Fruit fly (Drosophila melanogaster) Kc167 (cell line): ENCODE results near the gene CG8564.

ENCODE experiments used
- Myc ChIP-seq: fragments of >200 bp; optimal IDR thresholded peaks from 2 replicates; lab custom pipeline; 2017; ENCODE audit warnings: missing external identifiers
- Sin3A ChIP-seq: fragments of >200 bp; optimal IDR thresholded peaks from 2 replicates; lab custom pipeline; 2018; ENCODE audit warnings: missing external identifiers
- h ChIP-seq: fragments of >200 bp; optimal IDR thresholded peaks from 3 replicates; lab custom pipeline; 2018; ENCODE audit warnings: missing external identifiers
- insv ChIP-seq: fragments of >200 bp; optimal IDR thresholded peaks from 3 replicates; lab custom pipeline; 2018; ENCODE audit warnings: missing external identifiers
- psq ChIP-seq: fragments of >200 bp; optimal IDR thresholded peaks from 2 replicates; lab custom pipeline; 2017; ENCODE audit warnings: missing external identifiers
- ttk ChIP-seq: sonication (Bioruptor generic); optimal IDR thresholded peaks from 2 replicates; lab custom pipeline; 2017; ENCODE audit warnings: missing external identifiers

The CG8564 gene

DNA sequence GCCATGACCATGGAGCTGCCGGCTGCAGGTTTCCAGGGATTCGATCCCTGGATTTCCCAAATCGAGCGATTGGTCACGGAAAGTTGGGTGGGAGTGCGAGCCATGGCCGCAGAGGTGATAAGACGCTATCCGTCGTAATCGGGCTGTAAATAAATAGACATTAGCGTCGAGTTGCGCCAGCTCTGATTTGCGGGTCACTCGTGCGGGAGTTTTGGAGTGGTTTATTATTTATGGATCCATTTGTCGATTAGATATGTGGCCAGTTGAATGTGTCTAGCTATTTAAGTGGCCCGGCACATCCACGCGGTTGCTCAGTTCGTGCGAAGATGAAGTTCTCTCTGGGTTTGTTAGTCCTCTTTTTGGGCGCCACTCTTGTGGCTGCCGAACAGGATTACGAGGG is 10.3 kb upstream of the CG8564 start, which contains the start of gene CG8562:
TSS of gene CG8562 (plus strand) at position 307 of the 400 bp plus-strand sequence.
- TF ChIP-seq psq (no peak), Sin3A (lab: Kevin White, UChicago) (no peak), insv (lab: Kevin White, UChicago) (no peak), h (lab: Kevin White, UChicago) (no peak), Myc (no peak), ttk (lab: Kevin White, UChicago) (no peak)

DNA sequence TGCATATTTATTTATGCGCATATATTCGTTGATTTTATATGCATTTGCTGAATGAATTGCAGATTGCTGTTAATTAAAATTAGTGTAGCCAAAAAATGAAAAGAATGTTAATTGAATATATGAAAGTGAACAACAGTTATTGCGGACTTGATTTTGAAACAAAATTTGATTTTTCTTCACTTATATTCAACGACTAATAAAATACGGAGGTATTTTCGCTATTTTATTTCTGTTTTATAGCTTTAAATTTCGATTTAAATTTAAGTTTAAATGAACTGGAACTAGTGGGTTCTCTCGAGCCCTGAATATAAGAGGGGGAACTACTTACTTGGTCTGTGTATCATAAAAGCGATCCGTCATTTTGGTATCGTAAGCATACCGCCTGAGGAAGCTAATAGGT is 8.3 kb upstream of the CG8564 start, which contains the start of gene CG32379:
TSS of gene CG32379 (plus strand) at position 301 of the 400 bp plus-strand sequence.
- TF ChIP-seq psq (no peak), insv (lab: Kevin White, UChicago) (no peak), ttk (lab: Kevin White, UChicago) (no peak), Myc (no peak)

DNA sequence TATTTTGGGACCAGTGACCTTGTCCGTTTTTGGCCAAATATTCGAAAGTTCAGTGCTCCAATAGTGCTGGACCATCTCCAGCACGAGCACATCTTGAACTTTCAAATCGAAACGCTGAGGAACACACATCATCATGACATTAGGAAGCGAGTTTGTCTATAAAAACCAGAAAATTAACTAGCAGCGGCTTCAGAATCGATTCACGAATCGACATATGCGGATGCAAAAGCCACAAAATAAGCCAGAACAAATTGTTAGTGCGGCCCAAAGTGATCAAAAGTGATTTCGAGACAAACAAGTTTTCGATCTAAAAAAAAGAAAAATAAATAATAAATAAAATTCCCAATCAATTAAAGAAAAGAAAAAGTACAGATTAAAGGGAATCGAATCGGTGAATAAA is 2.7 kb upstream of the CG8564 start, which contains the start of gene CG8563:
TSS of gene CG8563 (plus strand) at position 301 of the 400 bp plus-strand sequence.
- TF ChIP-seq h (lab: Kevin White, UChicago) (no peak), ttk (lab: Kevin White, UChicago) (no peak), Sin3A (lab: Kevin White, UChicago) (no peak), psq (no peak), Myc (no peak), insv (lab: Kevin White, UChicago) (no peak)

DNA sequence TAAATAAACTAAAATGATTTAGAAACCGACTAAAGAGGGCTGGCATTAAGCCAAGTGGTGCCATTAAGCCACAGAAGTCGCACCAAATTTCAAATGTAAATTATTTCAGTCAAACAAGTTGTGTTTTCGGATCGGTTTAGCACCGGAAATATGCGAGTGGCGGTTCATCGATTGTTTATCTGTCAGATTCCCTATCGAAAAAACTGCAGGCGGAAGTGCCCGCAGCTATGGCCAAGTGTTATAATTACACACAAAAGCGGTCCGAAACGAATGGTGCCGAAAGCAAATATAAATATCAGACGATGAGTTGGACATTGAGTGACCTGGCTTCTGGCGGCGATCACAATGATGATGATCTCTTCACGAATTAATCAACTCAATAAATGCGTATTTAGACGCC is 2.3 kb upstream of the CG8564 start:
- TF ChIP-seq h (lab: Kevin White, UChicago) (no peak), insv (lab: Kevin White, UChicago) (no peak), Myc (no peak), ttk (lab: Kevin White, UChicago) (no peak), Sin3A (lab: Kevin White, UChicago) (no peak), psq (no peak)

DNA sequence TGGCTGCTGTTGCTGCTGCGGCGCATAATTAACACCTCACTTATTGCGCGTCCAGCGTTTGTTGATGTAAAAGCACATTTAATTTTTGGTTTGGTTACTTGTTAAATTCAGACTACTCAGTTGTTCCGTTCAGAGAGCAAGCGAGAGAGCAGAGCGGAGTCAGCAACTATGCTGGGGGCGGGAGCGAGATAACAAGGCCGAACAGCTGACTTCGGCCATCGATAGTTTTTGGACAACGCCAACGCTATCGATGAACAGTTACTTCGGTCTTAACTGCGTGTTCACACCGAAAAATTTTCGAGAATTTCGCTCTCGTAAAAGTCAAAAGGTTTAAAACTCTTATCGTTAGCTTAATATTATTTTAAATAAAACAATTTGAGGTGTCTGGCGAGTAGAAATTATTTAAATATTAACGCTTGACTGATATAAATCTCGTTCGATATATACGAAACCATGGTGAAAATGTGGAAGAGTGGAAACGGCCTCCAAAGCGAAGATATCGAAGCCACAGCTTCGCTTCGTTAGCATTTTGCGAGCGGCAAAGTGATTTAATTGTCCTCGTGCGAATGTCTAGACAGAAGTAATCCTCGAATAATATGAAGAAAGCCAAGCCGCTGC is 6.2 kb downstream of the CG8564 start, which contains the start of the genes SMSr and smid:
TSS of gene SMSr (minus strand) at position 116 of the 618 bp plus-strand sequence.
TSS of gene smid (plus strand) at position 256 of the 618 bp plus-strand sequence.
- no peak for TF ChIP-seq Sin3A (lab: Kevin White, UChicago)
- no peak for TF ChIP-seq psq
- TF ChIP-seq Myc: no peak
- TF ChIP-seq h (lab: Kevin White, UChicago): no peak
- TF ChIP-seq ttk (lab: Kevin White, UChicago): no peak

DNA sequence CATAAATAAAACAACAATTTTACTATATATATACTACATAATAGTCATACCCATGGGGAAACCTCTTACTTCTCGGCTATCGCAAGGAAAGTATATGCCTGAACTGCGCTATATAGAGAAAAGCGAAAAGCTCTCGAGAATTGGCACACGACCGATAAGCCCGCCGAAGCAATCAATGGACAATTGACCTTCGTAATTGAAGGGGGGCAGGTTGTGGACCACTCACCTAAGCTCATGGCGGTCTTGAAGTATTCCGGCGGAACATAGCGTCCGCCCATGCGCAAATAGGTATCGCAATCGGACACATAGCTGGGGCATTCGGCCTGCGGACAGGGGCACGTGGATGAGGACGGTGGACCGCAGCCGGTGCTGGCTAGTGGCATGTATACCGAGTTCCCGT is 7.3 kb downstream of the CG8564 start:
- TF ChIP-seq insv (lab: Kevin White, UChicago) (no peak), Sin3A (lab: Kevin White, UChicago) (no peak), psq (no peak), h (lab: Kevin White, UChicago) (no peak), Myc (no peak), ttk (lab: Kevin White, UChicago) (no peak)

DNA sequence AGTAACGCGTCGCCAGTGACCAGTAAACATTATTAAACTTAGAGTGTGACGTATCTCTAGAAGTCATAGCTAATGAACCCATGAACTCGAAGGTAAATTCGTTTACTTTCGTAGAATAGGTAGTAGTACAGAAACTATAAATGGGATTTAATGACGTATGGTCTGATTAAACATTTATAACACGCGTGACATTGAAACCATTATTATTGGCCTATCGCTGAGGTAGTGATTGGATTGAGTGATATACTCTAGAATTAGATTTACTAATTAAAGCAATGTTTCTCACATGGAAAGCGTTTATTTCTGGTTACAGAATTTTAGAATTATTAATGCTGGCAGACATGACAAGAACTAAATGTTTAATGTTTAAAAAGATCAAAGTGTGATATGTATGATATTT is 10.9 kb downstream of the CG8564 start:
- TF ChIP-seq Myc: no peak
- TF ChIP-seq h (lab: Kevin White, UChicago): no peak
- TF ChIP-seq ttk (lab: Kevin White, UChicago): no peak
- no peak for TF ChIP-seq Sin3A (lab: Kevin White, UChicago)
- no peak for TF ChIP-seq psq
- TF ChIP-seq insv (lab: Kevin White, UChicago): no peak

DNA sequence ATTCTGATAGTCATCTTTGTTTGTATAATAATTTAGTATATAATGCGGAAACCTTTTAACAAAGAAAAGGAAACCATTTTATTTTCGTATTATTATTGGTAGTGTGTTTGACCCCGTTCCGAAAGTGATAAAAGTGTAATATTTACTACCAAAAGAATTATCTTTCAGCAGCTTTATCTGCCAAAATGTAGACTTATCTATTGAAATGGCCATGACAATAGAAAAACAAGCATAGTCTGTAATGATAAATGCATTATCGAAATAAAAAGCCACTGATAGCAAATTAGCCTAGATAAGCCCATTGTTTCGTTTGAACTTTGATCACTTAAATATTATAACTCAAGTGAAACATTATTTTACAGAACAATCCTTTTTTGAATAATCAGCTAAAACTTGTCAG is 11.6 kb downstream of the CG8564 start:
- TF ChIP-seq ttk (lab: Kevin White, UChicago): no peak
- TF ChIP-seq psq: no peak
- no peak for TF ChIP-seq insv (lab: Kevin White, UChicago)
- TF ChIP-seq Myc: no peak
- no peak for TF ChIP-seq Sin3A (lab: Kevin White, UChicago)
- no peak for TF ChIP-seq h (lab: Kevin White, UChicago)

DNA sequence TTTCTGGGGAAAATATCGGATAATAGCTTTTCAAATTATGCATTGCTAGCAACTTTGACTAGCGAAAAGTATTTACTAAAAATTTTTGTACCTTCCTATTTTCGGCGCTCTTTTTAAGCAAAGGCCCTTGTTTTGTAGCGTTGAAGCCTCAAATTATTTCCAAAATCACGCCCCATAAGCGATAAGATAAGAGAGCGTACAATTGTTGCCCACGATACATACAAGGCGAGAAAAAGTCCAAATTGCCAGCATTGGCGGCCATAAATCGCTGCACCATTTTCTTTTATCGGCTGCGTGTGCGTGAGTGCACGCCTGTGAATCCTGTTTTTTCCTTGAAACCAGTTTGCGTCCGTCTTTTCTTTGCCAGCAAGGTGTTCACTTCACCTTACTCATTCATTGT is 16.4 kb downstream of the CG8564 start:
- TF ChIP-seq Myc: no peak
- no peak for TF ChIP-seq insv (lab: Kevin White, UChicago)
- TF ChIP-seq h (lab: Kevin White, UChicago): no peak
- TF ChIP-seq ttk (lab: Kevin White, UChicago): no peak
- no peak for TF ChIP-seq psq
- no peak for TF ChIP-seq Sin3A (lab: Kevin White, UChicago)

DNA sequence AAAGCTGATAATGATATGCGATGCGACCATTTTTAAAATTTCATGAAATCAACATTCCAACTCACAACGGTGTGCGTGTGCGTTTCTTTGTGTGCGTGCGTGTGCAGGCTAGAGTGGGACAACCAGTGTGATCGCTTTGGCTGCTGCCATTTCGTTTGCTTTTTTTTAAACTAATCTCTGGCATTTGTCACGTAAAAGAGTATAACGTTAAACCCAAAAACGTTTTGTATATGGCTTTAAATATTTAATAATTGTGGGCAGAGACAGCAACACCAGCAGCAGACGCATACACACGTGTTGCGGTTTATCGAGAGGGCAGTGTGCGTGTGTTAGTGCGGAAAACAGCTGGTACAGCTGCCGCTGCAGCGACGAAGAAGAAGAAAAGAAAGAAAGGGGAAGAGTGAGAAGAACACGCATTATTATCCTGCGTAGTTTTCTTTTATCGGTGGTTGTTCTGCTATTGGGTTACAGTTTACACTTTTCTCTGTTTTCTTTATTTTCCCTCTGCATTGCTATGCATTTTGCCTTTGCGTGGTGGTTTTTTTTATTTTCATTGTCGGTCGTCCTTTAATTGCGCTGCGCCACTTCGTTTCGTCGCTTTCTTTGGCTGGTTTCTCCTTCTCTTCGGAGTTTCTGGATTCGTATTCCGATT is 17.4 kb downstream of the CG8564 start:
- TF ChIP-seq ttk (lab: Kevin White, UChicago) (no peak), Myc (no peak), psq (no peak), Sin3A (lab: Kevin White, UChicago) (no peak)

DNA sequence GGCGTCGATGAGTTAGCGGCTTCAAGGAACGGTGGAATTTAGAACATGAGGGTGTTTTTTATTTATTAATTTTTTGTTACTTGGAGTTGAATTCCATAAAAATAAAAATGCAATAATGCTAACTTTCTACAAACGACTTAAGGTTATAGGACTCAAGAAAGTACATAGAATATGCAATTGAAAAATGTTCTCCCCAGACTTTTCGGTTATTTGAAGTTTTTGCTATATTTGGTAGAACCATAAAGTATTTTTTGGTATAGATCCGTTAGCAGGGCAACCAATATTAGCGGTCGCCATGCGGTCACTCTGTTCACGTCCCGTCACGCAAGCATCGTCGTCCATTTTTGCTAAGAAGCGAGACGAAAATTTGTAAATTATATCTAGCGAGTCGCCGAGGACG is 18.2 kb downstream of the CG8564 start, which contains the start of gene akirin:
TSS of gene akirin (plus strand) at position 301 of the 400 bp plus-strand sequence.
- no peak for TF ChIP-seq Sin3A (lab: Kevin White, UChicago)
- no peak for TF ChIP-seq psq
- no peak for TF ChIP-seq ttk (lab: Kevin White, UChicago)
- no peak for TF ChIP-seq insv (lab: Kevin White, UChicago)
- TF ChIP-seq Myc: no peak
- TF ChIP-seq h (lab: Kevin White, UChicago): no peak

DNA sequence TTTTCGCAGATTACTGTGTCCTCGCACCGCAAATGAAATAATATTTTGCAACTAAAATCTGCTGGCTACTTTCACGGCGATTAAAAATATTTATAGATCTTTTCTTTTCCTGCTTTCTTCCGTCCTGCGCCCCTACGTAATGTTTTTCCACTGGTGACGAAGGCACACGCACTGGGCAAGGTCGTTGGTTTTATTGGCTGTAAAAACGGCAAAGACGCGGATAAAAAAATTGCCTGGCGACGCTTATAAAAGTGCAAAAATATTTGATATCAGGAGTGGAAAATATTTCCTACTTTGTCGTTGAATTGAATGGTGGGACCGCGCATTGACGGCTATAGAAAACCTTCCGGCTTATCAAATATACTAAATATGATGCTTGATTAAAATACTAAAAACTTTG is 18.8 kb downstream of the CG8564 start, which contains the start of gene Sh3beta:
TSS of gene Sh3beta (minus strand) at position 327 of the 400 bp plus-strand sequence.
- TF ChIP-seq ttk (lab: Kevin White, UChicago): no peak
- no peak for TF ChIP-seq Myc
